Worm (Caenorhabditis elegans) whole organism, L1 larva: ENCODE data around the gene ptr-20.

Experiments
- C16A3.4 ChIP-seq: fragments of 150-350 bp; optimal IDR thresholded peaks from 2 replicates; lab custom pipeline; 2014; ENCODE audit warnings: missing biosample characterization, missing genetic modification characterization
- F16B12.6 ChIP-seq: fragments of 150-350 bp; optimal IDR thresholded peaks from 2 replicates; lab custom pipeline; 2014; ENCODE audit warnings: missing biosample characterization, missing genetic modification characterization
- aly-2 ChIP-seq: fragments of 150-350 bp; optimal IDR thresholded peaks from 2 replicates; lab custom pipeline; 2014; ENCODE audit warnings: missing biosample characterization, missing genetic modification characterization
- ama-1 ChIP-seq: fragments of 150-350 bp; optimal IDR thresholded peaks from 2 replicates; lab custom pipeline; 2014
- blmp-1 ChIP-seq: fragments of 150-350 bp; optimal IDR thresholded peaks from 2 replicates; lab custom pipeline; 2014; ENCODE audit warnings: missing biosample characterization, missing genetic modification characterization
- ceh-8 ChIP-seq: fragments of 200-800 bp; sonication (Bioruptor generic); optimal IDR thresholded peaks from 2 replicates; lab custom pipeline; 2018; ENCODE audit warnings: mild to moderate bottlenecking, missing genetic modification characterization, moderate library complexity, missing compliant biosample characterization
- ceh-82 ChIP-seq, 3 experiments: fragments of 150-350 bp in 1 of 3; sonication (generic microtip) in 2 of 3; optimal IDR thresholded peaks; 2 replicates each; lab custom pipeline; 2014 to 2017; ENCODE audit warnings: missing biosample characterization in 3 of 3, missing genetic modification characterization in 3 of 3
- efl-1 ChIP-seq, 4 experiments: fragments of 150-350 bp; optimal IDR thresholded peaks in 3 of 4; peaks in 1 of 4; 1 replicate in 1 of 4; 2 replicates in 3 of 4; lab custom pipeline; 2014; ENCODE audit warnings: missing biosample characterization in 2 of 4, missing genetic modification characterization in 2 of 4, missing genetic modification reagents in 2 of 4
- efl-3 ChIP-seq: fragments of 200-800 bp; sonication (Bioruptor generic); optimal IDR thresholded peaks from 2 replicates; lab custom pipeline; 2018; ENCODE audit warnings: mild to moderate bottlenecking, missing genetic modification characterization, missing compliant biosample characterization
- egl-13 ChIP-seq: sonication (generic microtip); optimal IDR thresholded peaks from 2 replicates; lab custom pipeline; 2016; ENCODE audit warnings: missing genotype, missing genetic modification reagents, missing genetic modification characterization, missing compliant biosample characterization
- elt-2 ChIP-seq: sonication (generic microtip); optimal IDR thresholded peaks from 2 replicates; lab custom pipeline; 2016; ENCODE audit warnings: missing genetic modification characterization, mild to moderate bottlenecking, inconsistent platforms, missing compliant biosample characterization, missing genetic modification reagents
- ets-5 ChIP-seq: fragments of 200-800 bp; sonication (Bioruptor generic); IDR thresholded peaks from 2 replicates; pipeline ENCODE4 v1.3.6; 2022; ENCODE audit warnings: missing genetic modification characterization, missing compliant biosample characterization
- fkh-8 ChIP-seq: sonication (generic microtip); optimal IDR thresholded peaks from 2 replicates; lab custom pipeline; 2016; ENCODE audit warnings: mild to moderate bottlenecking, missing genetic modification characterization, missing compliant biosample characterization
- hlh-17 ChIP-seq: fragments of 200-800 bp; sonication (Bioruptor generic); optimal IDR thresholded peaks from 2 replicates; lab custom pipeline; 2018; ENCODE audit warnings: missing genetic modification characterization, mild to moderate bottlenecking, missing compliant biosample characterization, moderate library complexity, borderline replicate concordance
- lin-35 ChIP-seq, 2 experiments: fragments of 150-350 bp; optimal IDR thresholded peaks; 2 replicates each; lab custom pipeline; 2014; ENCODE audit warnings: missing biosample characterization in 2 of 2, missing genetic modification characterization in 2 of 2, missing genetic modification reagents in 2 of 2
- lir-3 ChIP-seq: sonication (generic microtip); optimal IDR thresholded peaks from 2 replicates; lab custom pipeline; 2016; ENCODE audit warnings: mild to moderate bottlenecking, missing genetic modification characterization, moderate library complexity, missing compliant biosample characterization; ENCODE audit not compliant: poor library complexity
- lsy-2 ChIP-seq, 2 experiments: fragments of 150-350 bp; optimal IDR thresholded peaks; 2 replicates each; lab custom pipeline; 2014; ENCODE audit warnings: missing biosample characterization in 2 of 2, missing genetic modification characterization in 2 of 2
- mab-9 ChIP-seq: fragments of 200-800 bp; sonication (Bioruptor generic); IDR thresholded peaks from 2 replicates; pipeline ENCODE4 v1.3.6; 2022; ENCODE audit warnings: missing genetic modification reagents, missing genetic modification characterization, missing compliant biosample characterization
- nhr-12 ChIP-seq: sonication (generic microtip); optimal IDR thresholded peaks from 2 replicates; lab custom pipeline; 2017; ENCODE audit warnings: missing biosample characterization, missing genetic modification characterization
- nhr-19 ChIP-seq: fragments of 200-800 bp; sonication (Bioruptor generic); conservative IDR thresholded peaks from 2 replicates; pipeline ENCODE4 v1.3.6; 2022; ENCODE audit warnings: missing genetic modification characterization, missing compliant biosample characterization
- nhr-237 ChIP-seq: fragments of 150-350 bp; optimal IDR thresholded peaks from 2 replicates; lab custom pipeline; 2014; ENCODE audit warnings: missing biosample characterization, missing genetic modification characterization
- nhr-28 ChIP-seq: fragments of 150-350 bp; optimal IDR thresholded peaks from 2 replicates; lab custom pipeline; 2014; ENCODE audit warnings: missing biosample characterization, missing genetic modification characterization
- nhr-76 ChIP-seq: sonication (generic microtip); optimal IDR thresholded peaks from 2 replicates; lab custom pipeline; 2017; ENCODE audit warnings: missing biosample characterization, missing genetic modification characterization
- nhr-77 ChIP-seq: fragments of 150-350 bp; optimal IDR thresholded peaks from 2 replicates; lab custom pipeline; 2014; ENCODE audit warnings: missing biosample characterization, missing genetic modification characterization
- nhr-84 ChIP-seq: sonication (generic microtip); optimal IDR thresholded peaks from 2 replicates; lab custom pipeline; 2017; ENCODE audit warnings: missing biosample characterization, missing genetic modification characterization
- nhr-85 ChIP-seq: sonication (generic microtip); peaks from one replicate; lab custom pipeline; 2016; ENCODE audit warnings: missing genetic modification characterization, inconsistent platforms, missing compliant biosample characterization
- nhr-90 ChIP-seq: sonication (generic microtip); optimal IDR thresholded peaks from 2 replicates; lab custom pipeline; 2016; ENCODE audit warnings: mild to moderate bottlenecking, missing genetic modification characterization, missing compliant biosample characterization; ENCODE audit not compliant: poor library complexity
- pax-3 ChIP-seq: fragments of 200-800 bp; sonication (Bioruptor generic); optimal IDR thresholded peaks from 2 replicates; lab custom pipeline; 2018; ENCODE audit warnings: mild to moderate bottlenecking, missing genetic modification characterization, moderate library complexity, missing compliant biosample characterization
- skn-1 ChIP-seq: fragments of 150-350 bp; optimal IDR thresholded peaks from 2 replicates; lab custom pipeline; 2014; ENCODE audit warnings: missing biosample characterization, missing genetic modification characterization
- snu-23 ChIP-seq: sonication (generic microtip); optimal IDR thresholded peaks from 2 replicates; lab custom pipeline; 2016; ENCODE audit warnings: missing genetic modification characterization, missing compliant biosample characterization
- sptf-1 ChIP-seq: fragments of 150-350 bp; optimal IDR thresholded peaks from 2 replicates; lab custom pipeline; 2014; ENCODE audit warnings: missing biosample characterization, missing genetic modification characterization
- sup-37 ChIP-seq: fragments of 200-800 bp; sonication (Bioruptor generic); optimal IDR thresholded peaks from 2 replicates; lab custom pipeline; 2018; ENCODE audit warnings: mild to moderate bottlenecking, missing genetic modification characterization, missing compliant biosample characterization
- tbx-2 ChIP-seq: sonication (generic microtip); optimal IDR thresholded peaks from 2 replicates; lab custom pipeline; 2016; ENCODE audit warnings: missing genetic modification characterization, missing compliant biosample characterization
- vab-15 ChIP-seq: sonication (generic microtip); optimal IDR thresholded peaks from 2 replicates; lab custom pipeline; 2017; ENCODE audit warnings: missing genotype, mild to moderate bottlenecking, missing genetic modification characterization, missing compliant biosample characterization
- xbp-1 ChIP-seq: sonication (generic microtip); optimal IDR thresholded peaks from 2 replicates; lab custom pipeline; 2016; ENCODE audit warnings: missing genetic modification characterization, missing compliant biosample characterization
- zip-4 ChIP-seq: fragments of 200-800 bp; sonication (Bioruptor generic); optimal IDR thresholded peaks from 2 replicates; lab custom pipeline; 2018; ENCODE audit warnings: mild to moderate bottlenecking, missing genetic modification characterization, moderate library complexity, missing compliant biosample characterization

ptr-20 gene

ce11 chrII:15196433-15196832 lies 38.5 kb downstream of the ptr-20 start, which contains the start of gene spsb-1:
spsb-1 (plus strand) TSS chrII:15196733.
- TF ChIP-seq ets-5 (no peak), F16B12.6 (no peak), nhr-237 (tag; lab: Kevin White, UChicago) (no peak), sptf-1 (tag; lab: Kevin White, UChicago) (no peak), aly-2 (no peak), nhr-84 (tag; lab: Kevin White, UChicago) (no peak), skn-1 (tag; lab: Kevin White, UChicago) (no peak), sup-37 (no peak), zip-4 (GFP tag; lab: Kevin White, UChicago) (no peak), mab-9 (GFP tag; lab: Robert Waterston, UW) (no peak), nhr-19 (GFP tag; lab: Robert Waterston, UW) (no peak), tbx-2 (tag; lab: Kevin White, UChicago) (no peak), nhr-28 (no peak), blmp-1 (tag; lab: Kevin White, UChicago) (no peak), elt-2 (no peak), vab-15 (tag; lab: Kevin White, UChicago) (no peak), nhr-76 (tag; lab: Kevin White, UChicago) (no peak), hlh-17 (GFP tag; lab: Kevin White, UChicago) (no peak), nhr-90 (tag; lab: Kevin White, UChicago) (no peak)

ce11 chrII:15197500-15197899 lies 39.5 kb downstream of the ptr-20 start:
- peak; percentile 10 for TF ChIP-seq elt-2
- TF ChIP-seq lir-3, result no peak
- TF ChIP-seq lin-35 (GFP tag; optimal IDR thresholded peaks at IDR 0.05; lab: Kevin White, UChicago), result peak in 1 of 2 experiments; percentile 10

- TF ChIP-seq nhr-85 (tag; lab: Kevin White, UChicago), result peak; percentile 71
- no peak for TF ChIP-seq lsy-2 (tag; optimal IDR thresholded peaks at IDR 0.05; lab: Kevin White, UChicago)
- TF ChIP-seq xbp-1, result no peak
- TF ChIP-seq nhr-77, result no peak
- no peak for TF ChIP-seq efl-1 (optimal IDR thresholded peaks at IDR 0.05; lab: Kevin White, UChicago)
- peak in 1 of 2 experiments; percentile 90 for TF ChIP-seq efl-1 (GFP tag; optimal IDR thresholded peaks at IDR 0.05 in 1 of 2; lab: Kevin White, UChicago)
Observed at ce11 chrII:15203398-15204068, 45.6 kb downstream of the ptr-20 start.

- TF ChIP-seq lir-3, result no peak
- no peak for TF ChIP-seq tbx-2 (tag; lab: Kevin White, UChicago)
- no peak for TF ChIP-seq sup-37
- TF ChIP-seq snu-23 (GFP tag; lab: Kevin White, UChicago), result no peak
- TF ChIP-seq pax-3 (tag; lab: Kevin White, UChicago), result no peak
- no peak for TF ChIP-seq egl-13 (tag; lab: Kevin White, UChicago)
- TF ChIP-seq vab-15 (tag; lab: Kevin White, UChicago), result no peak
- no peak for TF ChIP-seq efl-3
- TF ChIP-seq ama-1 (lab: Kevin White, UChicago), result no peak
- TF ChIP-seq xbp-1, result no peak
- TF ChIP-seq ceh-8 (GFP tag; lab: Kevin White, UChicago), result no peak
- TF ChIP-seq fkh-8 (tag; lab: Kevin White, UChicago), result no peak
- TF ChIP-seq nhr-12 (tag; lab: Kevin White, UChicago), result no peak
- TF ChIP-seq ceh-82 (tag; optimal IDR thresholded peaks at IDR 0.05; lab: Kevin White, UChicago), result no peak
- no peak for TF ChIP-seq C16A3.4 (tag; lab: Kevin White, UChicago)
Observed at ce11 chrII:15204069-15204850, 46.3 kb downstream of the ptr-20 start.
